Worm (Caenorhabditis elegans) whole organism, L2 larva: ENCODE data around the gene srv-11.

ENCODE experiments used
- R02D3.7 ChIP-seq: fragments of 150-350 bp; optimal IDR thresholded peaks from 2 replicates; lab custom pipeline; 2014; ENCODE audit warnings: missing biosample characterization, missing genetic modification characterization
- ama-1 ChIP-seq: fragments of 150-350 bp; optimal IDR thresholded peaks from 2 replicates; lab custom pipeline; 2018; ENCODE audit warnings: inconsistent platforms
- ceh-16 ChIP-seq: fragments of 150-350 bp; optimal IDR thresholded peaks from 2 replicates; lab custom pipeline; 2014; ENCODE audit warnings: missing biosample characterization, missing genetic modification characterization
- ceh-82 ChIP-seq: fragments of 150-350 bp; optimal IDR thresholded peaks from 2 replicates; lab custom pipeline; 2014; ENCODE audit warnings: missing biosample characterization, missing genetic modification characterization
- elt-3 ChIP-seq: sonication (generic microtip); optimal IDR thresholded peaks from 2 replicates; lab custom pipeline; 2017; ENCODE audit warnings: missing biosample characterization, missing genetic modification characterization
- fos-1 ChIP-seq: fragments of 150-350 bp; optimal IDR thresholded peaks from 2 replicates; lab custom pipeline; 2014; ENCODE audit warnings: missing biosample characterization, missing genetic modification characterization
- mab-5 ChIP-seq: fragments of 150-350 bp; optimal IDR thresholded peaks from 2 replicates; lab custom pipeline; 2014; ENCODE audit warnings: missing biosample characterization, missing genetic modification characterization
- nhr-10 ChIP-seq: sonication (generic microtip); optimal IDR thresholded peaks from 2 replicates; lab custom pipeline; 2017; ENCODE audit warnings: missing biosample characterization, missing genetic modification characterization
- nhr-12 ChIP-seq: fragments of 150-350 bp; optimal IDR thresholded peaks from 2 replicates; lab custom pipeline; 2014; ENCODE audit warnings: missing biosample characterization, missing genetic modification characterization
- nhr-25 ChIP-seq: fragments of 150-350 bp; sonication (generic microtip); optimal IDR thresholded peaks from 3 replicates; lab custom pipeline; 2014; ENCODE audit warnings: missing biosample characterization, missing genetic modification characterization
- snpc-4 ChIP-seq: fragments of 150-350 bp; optimal IDR thresholded peaks from 2 replicates; lab custom pipeline; 2014; ENCODE audit warnings: missing biosample characterization, missing genetic modification characterization
- zag-1 ChIP-seq: fragments of 150-350 bp; optimal IDR thresholded peaks from 2 replicates; lab custom pipeline; 2014; ENCODE audit warnings: missing biosample characterization, missing genetic modification characterization

ce11 chrIV:16170606-16171033 lies 50.8 kb downstream of the srv-11 start, which contains the start of gene gln-3:
- TF ChIP-seq zag-1, result no peak
- no peak for TF ChIP-seq snpc-4 (tag; lab: Kevin White, UChicago)
- no peak for TF ChIP-seq mab-5
- peak; percentile 2 for TF ChIP-seq nhr-25 (tag; lab: Kevin White, UChicago)
- TF ChIP-seq R02D3.7 (tag; lab: Kevin White, UChicago), result no peak
- no peak for TF ChIP-seq ceh-82
- no peak for TF ChIP-seq fos-1 (tag; lab: Kevin White, UChicago)
- TF ChIP-seq ceh-16 (tag; lab: Kevin White, UChicago), result no peak
- TF ChIP-seq ama-1 (lab: Kevin White, UChicago), result peak; percentile 90
- TF ChIP-seq elt-3 (tag; lab: Kevin White, UChicago), result no peak
- TF ChIP-seq nhr-10 (tag; lab: Kevin White, UChicago), result no peak
- TF ChIP-seq nhr-12, result no peak
